Fruit fly (Drosophila melanogaster) whole organism, adult: ENCODE measurements around the gene salt.

ENCODE experiments used
- CG11617 ChIP-seq: fragments of 200-800 bp; sonication (Bioruptor generic); optimal IDR thresholded peaks from 2 replicates; lab custom pipeline; 2017; ENCODE audit warnings: mild to moderate bottlenecking, missing biosample characterization, missing genetic modification reagents, missing genetic modification characterization
- CG12768 ChIP-seq: fragments of 200-800 bp; sonication (Bioruptor generic); optimal IDR thresholded peaks from 2 replicates; lab custom pipeline; 2017; ENCODE audit warnings: missing biosample characterization, missing genetic modification characterization, mild to moderate bottlenecking, moderate library complexity, missing genetic modification reagents
- CG14711 ChIP-seq: fragments of 200-800 bp; sonication (Bioruptor generic); optimal IDR thresholded peaks from 2 replicates; lab custom pipeline; 2018; ENCODE audit warnings: missing biosample characterization, mild to moderate bottlenecking, missing genetic modification characterization, moderate library complexity
- CG1620 ChIP-seq: fragments of 200-800 bp; sonication (Bioruptor generic); optimal IDR thresholded peaks from 2 replicates; lab custom pipeline; 2016; ENCODE audit warnings: missing biosample characterization, missing genetic modification characterization
- CG33017 ChIP-seq: fragments of 200-800 bp; sonication (Bioruptor generic); optimal IDR thresholded peaks from 2 replicates; lab custom pipeline; 2018; ENCODE audit warnings: missing biosample characterization, mild to moderate bottlenecking, missing genetic modification characterization, moderate library complexity
- CG5204 ChIP-seq: fragments of 200-800 bp; sonication (Bioruptor generic); optimal IDR thresholded peaks from 2 replicates; lab custom pipeline; 2016; ENCODE audit warnings: missing biosample characterization, missing genetic modification characterization
- CG7045 ChIP-seq: fragments of 200-800 bp; sonication (Bioruptor generic); optimal IDR thresholded peaks from 2 replicates; lab custom pipeline; 2017; ENCODE audit warnings: missing biosample characterization, mild to moderate bottlenecking, missing genetic modification characterization
- CG7101 ChIP-seq: fragments of 200-800 bp; sonication (Bioruptor generic); optimal IDR thresholded peaks from 2 replicates; lab custom pipeline; 2018; ENCODE audit warnings: missing biosample characterization, mild to moderate bottlenecking, missing genetic modification characterization, moderate library complexity
- Clk ChIP-seq: fragments of 200-800 bp; sonication (Bioruptor generic); optimal IDR thresholded peaks from 2 replicates; lab custom pipeline; 2017; ENCODE audit warnings: missing biosample characterization, missing genetic modification characterization
- Crg-1 ChIP-seq: fragments of 200-800 bp; sonication (Bioruptor generic); optimal IDR thresholded peaks from 2 replicates; lab custom pipeline; 2016; ENCODE audit warnings: missing biosample characterization, missing genetic modification characterization
- Hr96 ChIP-seq: fragments of 200-800 bp; sonication (Bioruptor generic); optimal IDR thresholded peaks from 2 replicates; lab custom pipeline; 2016; ENCODE audit warnings: missing biosample characterization, missing genetic modification characterization
- Mnt ChIP-seq: fragments of 200-800 bp; sonication (Bioruptor generic); optimal IDR thresholded peaks from 2 replicates; lab custom pipeline; 2016; ENCODE audit warnings: missing biosample characterization, mild to moderate bottlenecking, missing genetic modification characterization
- bab1 ChIP-seq: fragments of 200-800 bp; sonication (Bioruptor generic); optimal IDR thresholded peaks from 3 replicates; lab custom pipeline; 2019; ENCODE audit warnings: missing biosample characterization, mild to moderate bottlenecking, missing genetic modification characterization, moderate library complexity
- cic ChIP-seq: fragments of 200-800 bp; sonication (Bioruptor generic); optimal IDR thresholded peaks from 2 replicates; lab custom pipeline; 2017; ENCODE audit warnings: missing biosample characterization, mild to moderate bottlenecking, missing genetic modification characterization, moderate library complexity
- cnc ChIP-seq, 2 experiments: fragments of >200 bp; optimal IDR thresholded peaks; 2 replicates each; lab custom pipeline; 2017
- kay ChIP-seq: fragments of 200-800 bp; sonication (Bioruptor generic); peaks from one replicate; lab custom pipeline; 2016; ENCODE audit warnings: missing biosample characterization, missing genetic modification characterization, borderline replicate concordance
- ovo ChIP-seq: fragments of 200-800 bp; sonication (Bioruptor generic); optimal IDR thresholded peaks from 2 replicates; lab custom pipeline; 2016; ENCODE audit warnings: missing biosample characterization, missing genetic modification characterization
- pad ChIP-seq: fragments of 200-800 bp; sonication (Bioruptor generic); optimal IDR thresholded peaks from 3 replicates; lab custom pipeline; 2017; ENCODE audit warnings: missing biosample characterization, missing genetic modification characterization, mild to moderate bottlenecking, moderate library complexity, missing genetic modification reagents
- tj ChIP-seq: fragments of 200-800 bp; sonication (Bioruptor generic); optimal IDR thresholded peaks from 3 replicates; lab custom pipeline; 2017; ENCODE audit warnings: missing biosample characterization, mild to moderate bottlenecking, missing genetic modification characterization, moderate library complexity
- toe ChIP-seq: fragments of 200-800 bp; sonication (Bioruptor generic); optimal IDR thresholded peaks from 2 replicates; lab custom pipeline; 2016; ENCODE audit warnings: missing biosample characterization, missing genetic modification characterization

Gene salt

DNA sequence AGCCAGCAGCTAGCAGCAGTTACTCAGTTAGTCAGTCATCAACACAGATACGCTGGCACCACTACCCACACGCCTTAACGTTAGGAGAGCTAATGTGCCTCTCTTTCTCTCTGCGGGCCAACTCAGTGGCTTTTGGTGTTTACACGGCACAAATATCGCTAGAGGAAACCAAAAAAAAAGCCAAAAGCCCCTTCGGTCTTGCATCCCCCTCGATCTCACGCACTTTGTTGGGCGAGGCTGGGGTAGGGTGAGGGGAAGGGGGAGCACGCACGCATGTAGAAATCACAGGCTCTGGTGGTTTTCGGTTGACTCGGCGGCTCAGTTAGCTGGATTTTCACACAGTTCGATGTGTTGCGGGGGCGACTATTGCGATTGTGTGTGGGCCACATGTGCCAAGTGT is 32.5 kb downstream of the salt start:
- TF ChIP-seq toe (GFP tag; lab: Kevin White, UChicago): no peak
- no peak for TF ChIP-seq CG33017 (tag; lab: Kevin White, UChicago)
- TF ChIP-seq Crg-1 (GFP tag; lab: Kevin White, UChicago): no peak
- no peak for TF ChIP-seq pad (GFP tag; lab: Kevin White, UChicago)

DNA sequence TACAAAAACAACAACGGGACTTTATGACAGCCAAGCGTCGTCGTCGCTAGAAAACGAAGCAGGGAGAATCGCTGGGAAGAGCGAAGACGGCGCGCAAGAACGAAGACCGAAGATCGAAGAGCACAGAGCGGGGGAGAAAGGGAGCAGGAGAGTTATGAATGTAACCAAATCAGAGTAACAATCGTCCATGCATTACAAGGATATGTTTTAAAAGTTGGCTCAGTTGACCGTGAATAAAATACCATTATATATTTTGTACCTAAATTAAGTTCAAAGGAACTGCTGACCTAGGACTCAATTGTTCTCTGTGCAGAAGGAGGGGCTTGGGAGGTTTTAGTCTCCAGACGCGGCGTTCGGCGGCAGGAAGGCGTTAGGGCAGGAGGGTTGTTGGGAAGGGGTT is 33.0 kb downstream of the salt start:
- no peak for TF ChIP-seq cnc (optimal IDR thresholded peaks at IDR 0.05; lab: Kevin White, UChicago)
- TF ChIP-seq CG12768 (GFP tag; lab: Kevin White, UChicago): no peak
- no peak for TF ChIP-seq CG11617
- no peak for TF ChIP-seq cic (GFP tag; lab: Kevin White, UChicago)
- no peak for TF ChIP-seq toe (GFP tag; lab: Kevin White, UChicago)
- no peak for TF ChIP-seq Clk (GFP tag; lab: Kevin White, UChicago)

- TF ChIP-seq CG1620 (GFP tag; lab: Kevin White, UChicago) (no peak), CG11617 (no peak), Hr96 (GFP tag; lab: Kevin White, UChicago) (no peak), cnc (optimal IDR thresholded peaks at IDR 0.05; lab: Kevin White, UChicago) (no peak), toe (GFP tag; lab: Kevin White, UChicago) (no peak), ovo (GFP tag; lab: Kevin White, UChicago) (no peak), CG5204 (GFP tag; lab: Kevin White, UChicago) (no peak), Mnt (GFP tag; lab: Kevin White, UChicago) (no peak), tj (GFP tag; lab: Kevin White, UChicago) (no peak), cic (GFP tag; lab: Kevin White, UChicago) (no peak), pad (GFP tag; lab: Kevin White, UChicago) (no peak), bab1 (no peak), kay (GFP tag; lab: Kevin White, UChicago) (no peak), CG7045 (GFP tag; lab: Kevin White, UChicago) (no peak), Crg-1 (GFP tag; lab: Kevin White, UChicago) (no peak), CG12768 (GFP tag; lab: Kevin White, UChicago) (no peak)
These were observed 34.4 kb downstream of the salt start for dm6 chr3R:31720112-31720511.

dm6 chr3R:31719497-31719896 is 35.0 kb downstream of the salt start:
- no peak for TF ChIP-seq pad (GFP tag; lab: Kevin White, UChicago)
- TF ChIP-seq cnc (optimal IDR thresholded peaks at IDR 0.05; lab: Kevin White, UChicago): no peak
- TF ChIP-seq CG7101: no peak
- TF ChIP-seq CG12768 (GFP tag; lab: Kevin White, UChicago): no peak
- TF ChIP-seq Clk (GFP tag; lab: Kevin White, UChicago): no peak
- TF ChIP-seq tj (GFP tag; lab: Kevin White, UChicago): no peak
- no peak for TF ChIP-seq Hr96 (GFP tag; lab: Kevin White, UChicago)
- no peak for TF ChIP-seq CG11617
- TF ChIP-seq Mnt (GFP tag; lab: Kevin White, UChicago): no peak
- TF ChIP-seq CG1620 (GFP tag; lab: Kevin White, UChicago): no peak
- no peak for TF ChIP-seq bab1

- TF ChIP-seq cnc (optimal IDR thresholded peaks at IDR 0.05; lab: Kevin White, UChicago): no peak
These were observed 35.5 kb downstream of the salt start for dm6 chr3R:31718967-31719366.

DNA sequence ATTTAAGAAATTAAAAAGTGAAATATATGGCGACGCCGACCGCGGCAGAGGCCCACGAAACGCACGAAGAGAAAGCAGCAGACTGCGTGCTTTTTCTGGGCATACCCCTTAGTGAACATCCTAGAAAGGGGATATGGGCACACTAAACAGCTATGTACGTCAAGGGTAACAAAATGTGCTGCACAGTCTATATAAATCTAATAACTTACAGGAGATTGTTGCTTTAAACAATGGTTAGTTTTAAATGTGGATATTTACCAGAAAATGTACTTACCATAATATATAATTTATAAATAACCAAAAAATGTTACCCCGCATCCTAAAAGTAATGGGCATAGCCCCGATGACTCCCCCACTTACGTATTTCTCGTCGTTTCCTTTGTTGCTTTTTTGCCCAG is 36.3 kb downstream of the salt start:
- no peak for TF ChIP-seq Mnt (GFP tag; lab: Kevin White, UChicago)
- no peak for TF ChIP-seq CG14711 (tag; lab: Kevin White, UChicago)
- TF ChIP-seq CG7101: no peak
- TF ChIP-seq ovo (GFP tag; lab: Kevin White, UChicago): no peak
- no peak for TF ChIP-seq kay (GFP tag; lab: Kevin White, UChicago)
- no peak for TF ChIP-seq toe (GFP tag; lab: Kevin White, UChicago)
- no peak for TF ChIP-seq tj (GFP tag; lab: Kevin White, UChicago)

dm6 chr3R:31717299-31718167 is 37.0 kb downstream of the salt start:
- TF ChIP-seq Clk (GFP tag; lab: Kevin White, UChicago) (no peak), CG7045 (GFP tag; lab: Kevin White, UChicago) (peak; percentile 15), toe (GFP tag; lab: Kevin White, UChicago) (peak; percentile 26), CG33017 (tag; lab: Kevin White, UChicago) (peak; percentile 5), CG5204 (GFP tag; lab: Kevin White, UChicago) (peak; percentile 60)
